Worm (Caenorhabditis elegans) whole organism, L1 larva: ENCODE data around the gene pis-1.

Experiments
- C04F5.9 ChIP-seq: sonication (generic microtip); optimal IDR thresholded peaks from 2 replicates; lab custom pipeline; 2016; ENCODE audit warnings: missing genetic modification characterization, missing compliant biosample characterization
- C34B4.2 ChIP-seq: sonication (generic microtip); optimal IDR thresholded peaks from 2 replicates; lab custom pipeline; 2017; ENCODE audit warnings: mild to moderate bottlenecking, missing genetic modification characterization, missing compliant biosample characterization
- Y116A8C.19 ChIP-seq: sonication (generic microtip); optimal IDR thresholded peaks from 2 replicates; lab custom pipeline; 2016; ENCODE audit warnings: missing compliant biosample characterization, missing genetic modification characterization, borderline replicate concordance
- aha-1 ChIP-seq: fragments of 150-350 bp; optimal IDR thresholded peaks from 2 replicates; lab custom pipeline; 2014; ENCODE audit warnings: missing biosample characterization, missing genetic modification characterization
- aly-2 ChIP-seq: fragments of 150-350 bp; optimal IDR thresholded peaks from 2 replicates; lab custom pipeline; 2014; ENCODE audit warnings: missing biosample characterization, missing genetic modification characterization
- ama-1 ChIP-seq: fragments of 150-350 bp; optimal IDR thresholded peaks from 2 replicates; lab custom pipeline; 2014
- blmp-1 ChIP-seq: fragments of 150-350 bp; optimal IDR thresholded peaks from 2 replicates; lab custom pipeline; 2014; ENCODE audit warnings: missing biosample characterization, missing genetic modification characterization
- ceh-63 ChIP-seq: fragments of 200-800 bp; sonication (Bioruptor generic); optimal IDR thresholded peaks from 2 replicates; lab custom pipeline; 2018; ENCODE audit warnings: mild to moderate bottlenecking, missing genetic modification characterization, missing compliant biosample characterization
- ceh-8 ChIP-seq: fragments of 200-800 bp; sonication (Bioruptor generic); optimal IDR thresholded peaks from 2 replicates; lab custom pipeline; 2018; ENCODE audit warnings: mild to moderate bottlenecking, missing genetic modification characterization, moderate library complexity, missing compliant biosample characterization
- ces-1 ChIP-seq: fragments of 150-350 bp; optimal IDR thresholded peaks from 2 replicates; lab custom pipeline; 2014; ENCODE audit warnings: missing biosample characterization, missing genetic modification reagents, missing genetic modification characterization
- efl-1 ChIP-seq, 4 experiments: fragments of 150-350 bp; optimal IDR thresholded peaks in 3 of 4; peaks in 1 of 4; 1 replicate in 1 of 4; 2 replicates in 3 of 4; lab custom pipeline; 2014; ENCODE audit warnings: missing biosample characterization in 2 of 4, missing genetic modification characterization in 2 of 4, missing genetic modification reagents in 2 of 4
- egl-13 ChIP-seq: sonication (generic microtip); optimal IDR thresholded peaks from 2 replicates; lab custom pipeline; 2016; ENCODE audit warnings: missing genotype, missing genetic modification reagents, missing genetic modification characterization, missing compliant biosample characterization
- elt-2 ChIP-seq: sonication (generic microtip); optimal IDR thresholded peaks from 2 replicates; lab custom pipeline; 2016; ENCODE audit warnings: missing genetic modification characterization, mild to moderate bottlenecking, inconsistent platforms, missing compliant biosample characterization, missing genetic modification reagents
- fkh-10 ChIP-seq: sonication (generic microtip); optimal IDR thresholded peaks from 2 replicates; lab custom pipeline; 2017; ENCODE audit warnings: missing biosample characterization, missing genetic modification reagents, missing genetic modification characterization
- fkh-4 ChIP-seq: sonication (generic microtip); optimal IDR thresholded peaks from 2 replicates; lab custom pipeline; 2016; ENCODE audit warnings: missing compliant biosample characterization, missing genetic modification characterization, borderline replicate concordance
- fos-1 ChIP-seq: fragments of 150-350 bp; optimal IDR thresholded peaks from 2 replicates; lab custom pipeline; 2014; ENCODE audit warnings: missing biosample characterization, missing genetic modification characterization
- grh-1 ChIP-seq: fragments of 200-800 bp; sonication (Bioruptor generic); IDR thresholded peaks from 2 replicates; pipeline ENCODE4 v1.3.6; 2022; ENCODE audit warnings: missing genetic modification reagents, missing genetic modification characterization, missing compliant biosample characterization
- hlh-17 ChIP-seq: fragments of 200-800 bp; sonication (Bioruptor generic); optimal IDR thresholded peaks from 2 replicates; lab custom pipeline; 2018; ENCODE audit warnings: missing genetic modification characterization, mild to moderate bottlenecking, missing compliant biosample characterization, moderate library complexity, borderline replicate concordance
- irx-1 ChIP-seq: sonication (generic microtip); optimal IDR thresholded peaks from 2 replicates; lab custom pipeline; 2016; ENCODE audit warnings: missing genetic modification characterization, missing compliant biosample characterization
- jun-1 ChIP-seq: fragments of 150-350 bp; optimal IDR thresholded peaks from 2 replicates; lab custom pipeline; 2014; ENCODE audit warnings: missing biosample characterization, missing genetic modification reagents, missing genetic modification characterization
- lin-15B ChIP-seq: fragments of 150-350 bp; sonication (generic microtip); optimal IDR thresholded peaks from 3 replicates; lab custom pipeline; 2014; ENCODE audit warnings: missing biosample characterization, missing genetic modification characterization
- lin-35 ChIP-seq, 2 experiments: fragments of 150-350 bp; optimal IDR thresholded peaks; 2 replicates each; lab custom pipeline; 2014; ENCODE audit warnings: missing biosample characterization in 2 of 2, missing genetic modification characterization in 2 of 2, missing genetic modification reagents in 2 of 2
- lir-3 ChIP-seq: sonication (generic microtip); optimal IDR thresholded peaks from 2 replicates; lab custom pipeline; 2016; ENCODE audit warnings: mild to moderate bottlenecking, missing genetic modification characterization, moderate library complexity, missing compliant biosample characterization; ENCODE audit not compliant: poor library complexity
- lsy-2 ChIP-seq, 2 experiments: fragments of 150-350 bp; optimal IDR thresholded peaks; 2 replicates each; lab custom pipeline; 2014; ENCODE audit warnings: missing biosample characterization in 2 of 2, missing genetic modification characterization in 2 of 2
- mab-9 ChIP-seq: fragments of 200-800 bp; sonication (Bioruptor generic); IDR thresholded peaks from 2 replicates; pipeline ENCODE4 v1.3.6; 2022; ENCODE audit warnings: missing genetic modification reagents, missing genetic modification characterization, missing compliant biosample characterization
- mef-2 ChIP-seq: fragments of 150-350 bp; optimal IDR thresholded peaks from 2 replicates; lab custom pipeline; 2014; ENCODE audit warnings: missing biosample characterization, missing genetic modification characterization
- nhr-11 ChIP-seq: fragments of 150-350 bp; optimal IDR thresholded peaks from 2 replicates; lab custom pipeline; 2014; ENCODE audit warnings: missing biosample characterization, missing genetic modification characterization
- nhr-19 ChIP-seq: fragments of 200-800 bp; sonication (Bioruptor generic); conservative IDR thresholded peaks from 2 replicates; pipeline ENCODE4 v1.3.6; 2022; ENCODE audit warnings: missing genetic modification characterization, missing compliant biosample characterization
- nhr-20 ChIP-seq: sonication (generic microtip); optimal IDR thresholded peaks from 2 replicates; lab custom pipeline; 2016; ENCODE audit warnings: mild to moderate bottlenecking, missing genetic modification characterization, missing compliant biosample characterization
- nhr-237 ChIP-seq: fragments of 150-350 bp; optimal IDR thresholded peaks from 2 replicates; lab custom pipeline; 2014; ENCODE audit warnings: missing biosample characterization, missing genetic modification characterization
- nhr-47 ChIP-seq: sonication (generic microtip); optimal IDR thresholded peaks from 2 replicates; lab custom pipeline; 2016; ENCODE audit warnings: mild to moderate bottlenecking, missing genetic modification characterization, moderate library complexity, missing compliant biosample characterization
- nhr-76 ChIP-seq: sonication (generic microtip); optimal IDR thresholded peaks from 2 replicates; lab custom pipeline; 2017; ENCODE audit warnings: missing biosample characterization, missing genetic modification characterization
- nhr-77 ChIP-seq: fragments of 150-350 bp; optimal IDR thresholded peaks from 2 replicates; lab custom pipeline; 2014; ENCODE audit warnings: missing biosample characterization, missing genetic modification characterization
- nhr-84 ChIP-seq: sonication (generic microtip); optimal IDR thresholded peaks from 2 replicates; lab custom pipeline; 2017; ENCODE audit warnings: missing biosample characterization, missing genetic modification characterization
- nhr-85 ChIP-seq: sonication (generic microtip); peaks from one replicate; lab custom pipeline; 2016; ENCODE audit warnings: missing genetic modification characterization, inconsistent platforms, missing compliant biosample characterization
- nhr-90 ChIP-seq: sonication (generic microtip); optimal IDR thresholded peaks from 2 replicates; lab custom pipeline; 2016; ENCODE audit warnings: mild to moderate bottlenecking, missing genetic modification characterization, missing compliant biosample characterization; ENCODE audit not compliant: poor library complexity
- pag-3 ChIP-seq: sonication (generic microtip); optimal IDR thresholded peaks from 2 replicates; lab custom pipeline; 2017; ENCODE audit warnings: missing genetic modification characterization, mild to moderate bottlenecking, missing compliant biosample characterization, antibody characterized with exemption, borderline replicate concordance; ENCODE audit not compliant: insufficient read depth
- pax-3 ChIP-seq: fragments of 200-800 bp; sonication (Bioruptor generic); optimal IDR thresholded peaks from 2 replicates; lab custom pipeline; 2018; ENCODE audit warnings: mild to moderate bottlenecking, missing genetic modification characterization, moderate library complexity, missing compliant biosample characterization
- rnt-1 ChIP-seq: sonication (generic microtip); optimal IDR thresholded peaks from 2 replicates; lab custom pipeline; 2016; ENCODE audit warnings: mild to moderate bottlenecking, missing genetic modification characterization, moderate library complexity, missing compliant biosample characterization
- snu-23 ChIP-seq: sonication (generic microtip); optimal IDR thresholded peaks from 2 replicates; lab custom pipeline; 2016; ENCODE audit warnings: missing genetic modification characterization, missing compliant biosample characterization
- sptf-1 ChIP-seq: fragments of 150-350 bp; optimal IDR thresholded peaks from 2 replicates; lab custom pipeline; 2014; ENCODE audit warnings: missing biosample characterization, missing genetic modification characterization
- sup-37 ChIP-seq: fragments of 200-800 bp; sonication (Bioruptor generic); optimal IDR thresholded peaks from 2 replicates; lab custom pipeline; 2018; ENCODE audit warnings: mild to moderate bottlenecking, missing genetic modification characterization, missing compliant biosample characterization
- swsn-7 ChIP-seq: sonication (generic microtip); optimal IDR thresholded peaks from 2 replicates; lab custom pipeline; 2016; ENCODE audit warnings: missing genetic modification characterization, missing compliant biosample characterization
- tlp-1 ChIP-seq: fragments of 150-350 bp; optimal IDR thresholded peaks from 2 replicates; lab custom pipeline; 2014; ENCODE audit warnings: missing biosample characterization, missing genetic modification characterization
- unc-62 ChIP-seq: fragments of 150-350 bp; optimal IDR thresholded peaks from 2 replicates; lab custom pipeline; 2014; ENCODE audit warnings: missing biosample characterization, missing genetic modification reagents, missing genetic modification characterization
- unc-86 ChIP-seq: sonication (generic microtip); optimal IDR thresholded peaks from 2 replicates; lab custom pipeline; 2016; ENCODE audit warnings: missing genetic modification characterization, missing compliant biosample characterization
- unc-98 ChIP-seq: fragments of 200-800 bp; sonication (Bioruptor generic); IDR thresholded peaks from 2 replicates; pipeline ENCODE4 v1.3.6; 2022; ENCODE audit warnings: missing genetic modification characterization, missing compliant biosample characterization
- vab-15 ChIP-seq: sonication (generic microtip); optimal IDR thresholded peaks from 2 replicates; lab custom pipeline; 2017; ENCODE audit warnings: missing genotype, mild to moderate bottlenecking, missing genetic modification characterization, missing compliant biosample characterization
- xbp-1 ChIP-seq: sonication (generic microtip); optimal IDR thresholded peaks from 2 replicates; lab custom pipeline; 2016; ENCODE audit warnings: missing genetic modification characterization, missing compliant biosample characterization
- ztf-11 ChIP-seq, 2 experiments: sonication (generic microtip); optimal IDR thresholded peaks; 2 replicates each; lab custom pipeline; 2016 to 2017; ENCODE audit warnings: missing genetic modification characterization in 2 of 2, missing biosample characterization in 1 of 2, missing compliant biosample characterization in 1 of 2
- ztf-4 ChIP-seq: fragments of 150-350 bp; optimal IDR thresholded peaks from 2 replicates; lab custom pipeline; 2014; ENCODE audit warnings: missing biosample characterization, missing genetic modification characterization

pis-1 gene

DNA sequence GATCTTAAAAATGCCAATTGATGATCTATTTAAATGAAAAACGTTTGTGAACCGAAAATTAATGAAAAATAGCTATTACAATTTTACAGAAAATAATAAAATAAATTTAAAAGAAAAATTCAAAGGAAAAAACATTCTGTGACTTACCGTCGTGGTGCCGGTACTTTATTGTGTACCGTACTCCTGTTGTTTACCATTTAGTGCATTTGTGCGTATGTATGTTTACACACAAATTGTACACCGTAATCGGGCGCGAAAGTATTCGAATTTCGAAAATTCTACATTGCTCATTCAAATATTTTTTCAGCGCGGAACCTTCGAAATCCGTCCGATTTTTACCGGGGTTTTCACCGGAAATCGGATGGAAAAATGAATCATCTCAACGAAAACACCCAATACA, 18.4 kb downstream of the pis-1 start, which contains the start of gene T13F2.6:
Gene T13F2.6, plus strand, starts transcription at position 306 of the 400 bp plus-strand sequence.
- TF ChIP-seq xbp-1 (tag; lab: Kevin White, UChicago) (no peak), ceh-63 (GFP tag; lab: Kevin White, UChicago) (no peak), C04F5.9 (tag; lab: Kevin White, UChicago) (no peak), nhr-77 (tag; lab: Kevin White, UChicago) (no peak), ces-1 (GFP tag; lab: Kevin White, UChicago) (no peak), nhr-20 (no peak), vab-15 (tag; lab: Kevin White, UChicago) (no peak), lin-15B (tag; lab: Kevin White, UChicago) (no peak)

DNA sequence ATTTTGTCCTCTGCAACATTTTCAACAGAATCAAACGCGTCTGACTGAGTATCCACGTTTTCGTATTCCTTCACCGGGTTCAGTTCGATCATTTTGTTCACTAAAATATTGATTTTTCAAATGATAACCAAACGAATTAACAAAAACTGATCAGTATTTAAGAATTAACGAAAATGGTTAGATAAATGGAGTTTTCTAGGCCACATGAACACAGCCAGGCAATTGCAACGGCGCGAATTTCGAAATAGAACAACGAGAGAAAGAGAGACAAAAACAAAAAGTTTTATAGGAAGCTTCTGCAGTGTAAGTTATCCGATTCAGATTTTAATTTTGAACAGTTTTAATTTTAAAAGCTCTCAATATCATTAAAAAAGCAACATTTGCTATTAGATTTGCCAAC, 18.9 kb downstream of the pis-1 start, which contains the start of gene sna-2:
Gene sna-2, minus strand, starts transcription at position 100 of the 400 bp plus-strand sequence.
- TF ChIP-seq nhr-84 (tag; lab: Kevin White, UChicago) (no peak), lsy-2 (tag; optimal IDR thresholded peaks at IDR 0.05; lab: Kevin White, UChicago) (peak; percentile 29 to 80), nhr-76 (no peak), fkh-4 (peak; percentile 4), nhr-11 (no peak), nhr-237 (tag; lab: Kevin White, UChicago) (no peak), fos-1 (tag; lab: Kevin White, UChicago) (peak; percentile 30), aly-2 (tag; lab: Kevin White, UChicago) (no peak), pax-3 (tag; lab: Kevin White, UChicago) (peak; percentile 66), unc-98 (GFP tag; lab: Robert Waterston, UW) (no peak), aha-1 (no peak), ama-1 (lab: Kevin White, UChicago) (no peak), mab-9 (no peak), egl-13 (tag; lab: Kevin White, UChicago) (no peak), grh-1 (GFP tag; lab: Robert Waterston, UW) (no peak), lin-35 (GFP tag; optimal IDR thresholded peaks at IDR 0.05; lab: Kevin White, UChicago) (peak; percentile 93 to 96), hlh-17 (GFP tag; lab: Kevin White, UChicago) (no peak), ztf-4 (tag; lab: Kevin White, UChicago) (no peak), C34B4.2 (tag; lab: Kevin White, UChicago) (no peak), jun-1 (tag; lab: Kevin White, UChicago) (no peak), elt-2 (tag; lab: Kevin White, UChicago) (no peak), tlp-1 (no peak), fkh-10 (GFP tag; lab: Kevin White, UChicago) (no peak), efl-1 (optimal IDR thresholded peaks at IDR 0.05; lab: Kevin White, UChicago) (peak; percentile 93 to 94), efl-1 (GFP tag; optimal IDR thresholded peaks at IDR 0.05 in 1 of 2; lab: Kevin White, UChicago) (peak; percentile 92 to 99), nhr-85 (peak; percentile 79), unc-86 (tag; lab: Kevin White, UChicago) (no peak), swsn-7 (tag; lab: Kevin White, UChicago) (peak; percentile 35), nhr-90 (tag; lab: Kevin White, UChicago) (peak; percentile 33), ceh-63 (GFP tag; lab: Kevin White, UChicago) (no peak), unc-62 (GFP tag; lab: Kevin White, UChicago) (no peak), ztf-11 (tag; optimal IDR thresholded peaks at IDR 0.05; lab: Kevin White, UChicago) (peak in 1 of 2 experiments; percentile 43), blmp-1 (tag; lab: Kevin White, UChicago) (peak; percentile 67), nhr-47 (tag; lab: Kevin White, UChicago) (peak; percentile 59), ceh-8 (GFP tag; lab: Kevin White, UChicago) (no peak), rnt-1 (peak; percentile 91), Y116A8C.19 (tag; lab: Kevin White, UChicago) (no peak), mef-2 (tag; lab: Kevin White, UChicago) (no peak), pag-3 (tag; lab: Kevin White, UChicago) (no peak), sup-37 (GFP tag; lab: Kevin White, UChicago) (no peak), snu-23 (GFP tag; lab: Kevin White, UChicago) (peak; percentile 37), irx-1 (tag; lab: Kevin White, UChicago) (peak; percentile 51), nhr-19 (no peak), lir-3 (peak; percentile 83), sptf-1 (no peak)
